Worm (Caenorhabditis elegans) whole organism, L4 larva: ENCODE results near the gene knl-1.
A peak's percentile ranks its signal among the peaks of the same experiment; 100 is the strongest.

Source experiments
- F49E8.2 ChIP-seq: sonication (generic microtip); optimal IDR thresholded peaks from 2 replicates; lab custom pipeline; 2016; ENCODE audit warnings: missing compliant biosample characterization, mild to moderate bottlenecking, missing genetic modification characterization, borderline replicate concordance
- T20F7.1 ChIP-seq: fragments of 200-800 bp; sonication (Bioruptor generic); optimal IDR thresholded peaks from 2 replicates; lab custom pipeline; 2018; ENCODE audit warnings: mild to moderate bottlenecking, missing genetic modification characterization, missing compliant biosample characterization
- Y5F2A.4 ChIP-seq: fragments of 200-800 bp; sonication (Bioruptor generic); optimal IDR thresholded peaks from 2 replicates; lab custom pipeline; 2018; ENCODE audit warnings: mild to moderate bottlenecking, missing genetic modification characterization, missing compliant biosample characterization
- ZK546.5 ChIP-seq, 2 experiments: sonication (generic microtip); optimal IDR thresholded peaks; 2 replicates each; lab custom pipeline; 2017; ENCODE audit warnings: missing biosample characterization in 2 of 2, missing genetic modification characterization in 2 of 2
- aha-1 ChIP-seq: fragments of 150-350 bp; peaks from one replicate; lab custom pipeline; 2014; ENCODE audit warnings: missing biosample characterization, missing genetic modification characterization
- arid-1 ChIP-seq: fragments of 200-800 bp; sonication (Bioruptor generic); conservative IDR thresholded peaks from 2 replicates; pipeline ENCODE4 v1.3.6; 2022; ENCODE audit warnings: missing genetic modification reagents, missing genetic modification characterization, missing compliant biosample characterization
- ces-1 ChIP-seq: fragments of 150-350 bp; sonication (generic microtip); optimal IDR thresholded peaks from 4 replicates; lab custom pipeline; 2014; ENCODE audit warnings: missing biosample characterization, missing genetic modification reagents, missing genetic modification characterization
- daf-12 ChIP-seq: fragments of 150-350 bp; optimal IDR thresholded peaks from 2 replicates; lab custom pipeline; 2014; ENCODE audit warnings: missing biosample characterization, missing genetic modification reagents, missing genetic modification characterization
- daf-16 ChIP-seq, 3 experiments: sonication (generic microtip); optimal IDR thresholded peaks; 2 replicates each; lab custom pipeline; 2016 to 2017; ENCODE audit warnings: missing genetic modification characterization in 3 of 3, missing genetic modification reagents in 3 of 3, mild to moderate bottlenecking in 2 of 3, missing compliant biosample characterization in 2 of 3, missing biosample characterization in 1 of 3, moderate library complexity in 1 of 3
- dmd-6 ChIP-seq: fragments of 200-800 bp; sonication (Bioruptor generic); IDR thresholded peaks from 2 replicates; pipeline ENCODE4 v1.3.6; 2022; ENCODE audit warnings: missing genetic modification reagents, missing genetic modification characterization, missing compliant biosample characterization
- dmd-8 ChIP-seq: fragments of 200-800 bp; sonication (Bioruptor generic); IDR thresholded peaks from 2 replicates; pipeline ENCODE4 v1.3.6; 2022; ENCODE audit warnings: missing genetic modification characterization, missing compliant biosample characterization
- dve-1 ChIP-seq: sonication (generic microtip); optimal IDR thresholded peaks from 2 replicates; lab custom pipeline; 2017; ENCODE audit warnings: antibody characterized with exemption, mild to moderate bottlenecking, missing genetic modification characterization, missing compliant biosample characterization; ENCODE audit not compliant: insufficient read depth
- hif-1 ChIP-seq, 2 experiments: sonication (generic microtip); optimal IDR thresholded peaks; 2 replicates each; lab custom pipeline; 2016 to 2017; ENCODE audit warnings: missing compliant biosample characterization in 2 of 2, missing genetic modification characterization in 2 of 2, missing genetic modification reagents in 2 of 2, missing genotype in 2 of 2, mild to moderate bottlenecking in 1 of 2
- hlh-11 ChIP-seq: fragments of 200-800 bp; sonication (Bioruptor generic); optimal IDR thresholded peaks from 2 replicates; lab custom pipeline; 2018; ENCODE audit warnings: mild to moderate bottlenecking, missing genetic modification characterization, missing compliant biosample characterization
- hlh-30 ChIP-seq: sonication (generic microtip); optimal IDR thresholded peaks from 2 replicates; lab custom pipeline; 2017; ENCODE audit warnings: antibody characterized with exemption, mild to moderate bottlenecking, missing genetic modification characterization, missing compliant biosample characterization; ENCODE audit not compliant: insufficient read depth
- hmg-1.1 ChIP-seq: fragments of 200-800 bp; sonication (Bioruptor generic); IDR thresholded peaks from 2 replicates; pipeline ENCODE4 v1.3.6; 2022; ENCODE audit warnings: missing genetic modification reagents, missing genetic modification characterization, missing compliant biosample characterization
- jun-1 ChIP-seq: fragments of 150-350 bp; optimal IDR thresholded peaks from 2 replicates; lab custom pipeline; 2014; ENCODE audit warnings: missing biosample characterization, missing genetic modification reagents, missing genetic modification characterization
- lin-1 ChIP-seq: fragments of 200-800 bp; sonication (Bioruptor generic); IDR thresholded peaks from 2 replicates; pipeline ENCODE4 v1.3.6; 2022; ENCODE audit warnings: missing genetic modification reagents, missing genetic modification characterization, missing compliant biosample characterization
- lin-13 ChIP-seq: fragments of 150-350 bp; optimal IDR thresholded peaks from 2 replicates; lab custom pipeline; 2014; ENCODE audit warnings: missing biosample characterization, missing genetic modification reagents, missing genetic modification characterization
- lin-29 ChIP-seq: fragments of 200-800 bp; sonication (Bioruptor generic); IDR thresholded peaks from 2 replicates; pipeline ENCODE4 v1.3.6; 2022; ENCODE audit warnings: missing genetic modification reagents, missing genetic modification characterization, missing compliant biosample characterization
- lin-38 ChIP-seq: fragments of 200-800 bp; sonication (Bioruptor generic); IDR thresholded peaks from 2 replicates; pipeline ENCODE4 v1.3.6; 2022; ENCODE audit warnings: missing genetic modification reagents, missing genetic modification characterization, missing compliant biosample characterization
- lsy-2 ChIP-seq, 2 experiments: fragments of 150-350 bp in 1 of 2; sonication (generic microtip) in 1 of 2; optimal IDR thresholded peaks; 2 replicates each; lab custom pipeline; 2014 to 2017; ENCODE audit warnings: missing biosample characterization in 2 of 2, missing genetic modification characterization in 2 of 2
- madf-9 ChIP-seq: fragments of 200-800 bp; sonication (Bioruptor generic); conservative IDR thresholded peaks from 2 replicates; pipeline ENCODE4 v1.3.6; 2022; ENCODE audit warnings: missing genetic modification reagents, missing genetic modification characterization, missing compliant biosample characterization
- mdt-29 ChIP-seq: fragments of 200-800 bp; sonication (Bioruptor generic); IDR thresholded peaks from 2 replicates; pipeline ENCODE4 v1.3.6; 2022; ENCODE audit warnings: missing genetic modification reagents, missing genetic modification characterization, missing compliant biosample characterization
- mep-1 ChIP-seq: fragments of 150-350 bp; sonication (generic microtip); optimal IDR thresholded peaks from 3 replicates; lab custom pipeline; 2014; ENCODE audit warnings: missing biosample characterization, missing genetic modification characterization
- mes-2 ChIP-seq: sonication (generic microtip); optimal IDR thresholded peaks from 2 replicates; lab custom pipeline; 2016; ENCODE audit warnings: missing genotype, mild to moderate bottlenecking, missing genetic modification characterization, missing compliant biosample characterization; ENCODE audit not compliant: poor library complexity, severe bottlenecking
- nhr-102 ChIP-seq: sonication (generic microtip); optimal IDR thresholded peaks from 2 replicates; lab custom pipeline; 2016; ENCODE audit warnings: mild to moderate bottlenecking, missing genetic modification characterization, moderate library complexity, missing compliant biosample characterization
- nhr-11 ChIP-seq: fragments of 150-350 bp; optimal IDR thresholded peaks from 2 replicates; lab custom pipeline; 2014; ENCODE audit warnings: missing biosample characterization, missing genetic modification characterization
- nhr-237 ChIP-seq: sonication (generic microtip); optimal IDR thresholded peaks from 2 replicates; lab custom pipeline; 2017; ENCODE audit warnings: missing biosample characterization, missing genetic modification characterization
- nhr-28 ChIP-seq: fragments of 150-350 bp; optimal IDR thresholded peaks from 2 replicates; lab custom pipeline; 2014; ENCODE audit warnings: missing biosample characterization, missing genetic modification characterization
- nhr-48 ChIP-seq: sonication (generic microtip); optimal IDR thresholded peaks from 2 replicates; lab custom pipeline; 2016; ENCODE audit warnings: mild to moderate bottlenecking, missing genetic modification characterization, missing compliant biosample characterization
- nhr-6 ChIP-seq: fragments of 150-350 bp; optimal IDR thresholded peaks from 2 replicates; lab custom pipeline; 2014; ENCODE audit warnings: missing biosample characterization, missing genetic modification characterization
- saeg-2 ChIP-seq: fragments of 200-800 bp; sonication (Bioruptor generic); IDR thresholded peaks from 2 replicates; pipeline ENCODE4 v1.3.6; 2022; ENCODE audit warnings: missing genetic modification reagents, missing genetic modification characterization, missing compliant biosample characterization
- snpc-1.2 ChIP-seq: fragments of 200-800 bp; sonication (Bioruptor generic); IDR thresholded peaks from 2 replicates; pipeline ENCODE4 v1.3.6; 2022; ENCODE audit warnings: missing genetic modification reagents, missing genetic modification characterization, missing compliant biosample characterization
- spr-1 ChIP-seq: sonication (generic microtip); optimal IDR thresholded peaks from 2 replicates; lab custom pipeline; 2016; ENCODE audit warnings: mild to moderate bottlenecking, missing genetic modification characterization, missing compliant biosample characterization
- unc-62 ChIP-seq, 3 experiments: fragments of 150-350 bp in 1 of 3; sonication (generic microtip); optimal IDR thresholded peaks in 2 of 3; peaks in 1 of 3; 1 replicate in 1 of 3; 2 replicates in 2 of 3; lab custom pipeline; 2014 to 2017; ENCODE audit warnings: missing biosample characterization in 3 of 3, missing genetic modification characterization in 3 of 3, missing genetic modification reagents in 3 of 3, missing genotype in 1 of 3
- ztf-7 ChIP-seq: fragments of 150-350 bp; optimal IDR thresholded peaks from 2 replicates; lab custom pipeline; 2014; ENCODE audit warnings: missing biosample characterization, missing genetic modification characterization

knl-1 gene

DNA sequence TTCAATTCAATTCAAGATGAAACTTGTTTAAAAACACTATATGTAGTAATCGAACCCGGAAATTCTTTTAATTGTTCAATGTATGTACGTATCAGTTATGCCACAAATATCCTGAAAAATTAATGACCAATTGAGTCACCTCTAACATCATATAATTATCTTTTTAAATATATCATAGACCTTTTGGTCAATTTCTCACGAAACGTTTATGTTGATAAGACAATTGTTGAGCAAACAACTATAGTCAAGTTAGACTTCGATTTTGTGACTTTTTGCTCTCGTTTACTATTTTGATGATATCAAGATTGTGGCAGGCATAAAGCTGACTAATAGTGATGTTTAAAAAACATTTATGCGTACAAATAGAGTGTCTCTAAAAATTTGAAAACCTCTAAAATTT lies 10.2 kb upstream of the knl-1 start (continued):
- no peak for TF ChIP-seq ZK546.5 (tag; optimal IDR thresholded peaks at IDR 0.05; lab: Kevin White, UChicago)
- TF ChIP-seq madf-9 (GFP tag; lab: Robert Waterston, UW) = no peak
- TF ChIP-seq nhr-102 (tag; lab: Kevin White, UChicago) = no peak
- TF ChIP-seq daf-16 (GFP tag; optimal IDR thresholded peaks at IDR 0.05; lab: Kevin White, UChicago) = no peak
- peak; percentile 58 for TF ChIP-seq daf-16 (tag; optimal IDR thresholded peaks at IDR 0.05; lab: Kevin White, UChicago)

DNA sequence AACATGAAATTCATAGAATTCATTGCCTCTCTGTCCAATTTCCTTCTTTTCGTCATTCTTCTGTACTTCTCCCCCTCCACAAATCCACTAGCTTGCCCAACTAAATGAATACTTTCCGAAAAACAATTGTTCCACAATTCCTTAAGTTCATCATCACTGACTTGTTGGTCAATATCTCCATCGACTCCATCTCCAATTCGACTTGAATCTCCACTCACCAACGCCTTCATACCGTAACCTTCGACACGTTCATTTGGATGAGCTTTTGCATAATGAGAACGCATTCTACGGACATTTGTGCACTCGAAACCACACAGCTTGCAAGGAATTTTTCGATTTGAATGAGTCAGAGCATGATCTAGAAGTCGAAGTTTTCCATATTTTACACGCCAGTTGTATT lies 9.5 kb upstream of the knl-1 start:
- TF ChIP-seq T20F7.1 (GFP tag; lab: Kevin White, UChicago) (no peak), lin-29 (no peak), ztf-7 (no peak), arid-1 (no peak), ces-1 (no peak), mdt-29 (GFP tag; lab: Robert Waterston, UW) (no peak), snpc-1.2 (GFP tag; lab: Robert Waterston, UW) (no peak), unc-62 (GFP tag; optimal IDR thresholded peaks at IDR 0.05 in 1 of 2; lab: Kevin White, UChicago) (peak in 1 of 2 experiments; percentile 95), unc-62 (tag; optimal IDR thresholded peaks at IDR 0.05; lab: Kevin White, UChicago) (no peak), nhr-6 (tag; lab: Kevin White, UChicago) (no peak)

DNA sequence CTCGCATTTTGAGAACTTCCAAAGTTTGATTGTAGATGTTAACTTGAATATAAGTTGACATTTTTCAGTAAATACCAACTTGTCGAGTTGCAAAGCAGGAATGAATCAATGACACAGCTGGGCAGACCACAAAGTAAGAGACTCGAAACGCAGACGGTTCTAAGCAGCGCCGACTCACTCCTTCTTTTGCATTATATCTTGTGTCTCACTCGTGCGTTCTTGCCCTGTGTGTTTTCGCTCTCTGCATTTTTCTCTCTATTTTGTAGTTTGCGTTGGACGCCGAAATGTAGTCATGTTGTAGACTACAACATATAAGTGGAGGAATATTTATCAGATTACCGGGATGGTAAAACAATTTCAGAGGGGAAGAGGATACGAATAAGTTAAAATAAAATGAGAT lies 7.6 kb upstream of the knl-1 start, which contains the start of gene C02F5.12:
Gene C02F5.12, minus strand, starts transcription at position 221 of the 400 bp plus-strand sequence.
- TF ChIP-seq lsy-2 (tag; optimal IDR thresholded peaks at IDR 0.05; lab: Kevin White, UChicago) (peak in 1 of 2 experiments; percentile 53), nhr-48 (tag; lab: Kevin White, UChicago) (peak; percentile 9), aha-1 (tag; lab: Kevin White, UChicago) (no peak), hlh-11 (tag; lab: Kevin White, UChicago) (peak; percentile 64), hlh-30 (tag; lab: Kevin White, UChicago) (peak; percentile 79), nhr-11 (tag; lab: Kevin White, UChicago) (peak; percentile 48), lin-38 (GFP tag; lab: Robert Waterston, UW) (peak; percentile 51), nhr-28 (peak; percentile 99), nhr-237 (tag; lab: Kevin White, UChicago) (no peak), lin-1 (GFP tag; lab: Robert Waterston, UW) (no peak), F49E8.2 (tag; lab: Kevin White, UChicago) (no peak), ZK546.5 (tag; optimal IDR thresholded peaks at IDR 0.05; lab: Kevin White, UChicago) (no peak), jun-1 (tag; lab: Kevin White, UChicago) (no peak), mep-1 (tag; lab: Kevin White, UChicago) (peak; percentile 63), mes-2 (tag; lab: Kevin White, UChicago) (peak; percentile 53), arid-1 (0 out of 2 replicates have a peak, but pooled peaks have one; percentile 32), lin-13 (GFP tag; lab: Kevin White, UChicago) (peak; percentile 44), hmg-1.1 (0 out of 2 replicates have a peak, but pooled peaks have one; percentile 40), daf-12 (tag; lab: Kevin White, UChicago) (no peak), saeg-2 (no peak), dve-1 (tag; lab: Kevin White, UChicago) (peak; percentile 51), T20F7.1 (GFP tag; lab: Kevin White, UChicago) (peak; percentile 20), dmd-6 (peak; percentile 17; the same call in 1 of the 2 replicates), nhr-6 (tag; lab: Kevin White, UChicago) (no peak), hif-1 (tag; optimal IDR thresholded peaks at IDR 0.05; lab: Kevin White, UChicago) (no peak), Y5F2A.4 (no peak), spr-1 (no peak), daf-16 (GFP tag; optimal IDR thresholded peaks at IDR 0.05; lab: Kevin White, UChicago) (no peak), daf-16 (tag; optimal IDR thresholded peaks at IDR 0.05; lab: Kevin White, UChicago) (peak; percentile 39), dmd-8 (GFP tag; lab: Robert Waterston, UW) (0 out of 2 replicates have a peak, but pooled peaks have one; percentile 45)
